Worm (Caenorhabditis elegans): Measurements from ENCODE around the gene Y49A3A.4.

Y49A3A.4 gene

ce11 chrV:14347234-14347826, 11.4 kb downstream of the Y49A3A.4 start, which contains the start of gene cept-2:
Gene cept-2, plus strand, starts transcription at chrV:14347766.
- TF ChIP-seq zip-11 (GFP tag; IDR thresholded peaks at IDR 0.05) (no peak), duxl-1 (tag; optimal IDR thresholded peaks at IDR 0.05; ENCODE audit: poor library complexity) (peak; percentile 92), lin-29 (GFP tag; IDR thresholded peaks at IDR 0.05) (0 out of 2 replicates have a peak, but pooled peaks have one; percentile 18), unc-62 (GFP tag; optimal IDR thresholded peaks at IDR 0.05 in 1 of 2) (no peak), unc-62 (tag; optimal IDR thresholded peaks at IDR 0.05) (no peak), Y48G9A.11 (GFP tag; IDR thresholded peaks at IDR 0.05) (no peak), zfp-3 (GFP tag; conservative IDR thresholded peaks at IDR 0.05) (0 out of 2 replicates have a peak, but pooled peaks have one; percentile 48), lsy-2 (tag; optimal IDR thresholded peaks at IDR 0.05) (peak; percentile 73 to 95), T26A8.4 (GFP tag; IDR thresholded peaks at IDR 0.05) (peak; percentile 82), tag-97 (GFP tag; IDR thresholded peaks at IDR 0.05) (no peak), ceh-20 (GFP tag; IDR thresholded peaks at IDR 0.05) (peak; percentile 88), attf-4 (tag; optimal IDR thresholded peaks at IDR 0.05) (no peak), lin-39 (tag; optimal IDR thresholded peaks at IDR 0.05) (no peak), madf-5 (GFP tag; IDR thresholded peaks at IDR 0.05) (no peak), ceh-28 (tag; optimal IDR thresholded peaks at IDR 0.05) (no peak), snpc-1.2 (GFP tag; IDR thresholded peaks at IDR 0.05) (peak; percentile 58; the same call in 1 of the 2 replicates), php-3 (GFP tag; IDR thresholded peaks at IDR 0.05) (peak; percentile 53; the same call in 1 of the 2 replicates), T20F7.1 (GFP tag; optimal IDR thresholded peaks at IDR 0.05) (peak; percentile 86), nhr-11 (tag; optimal IDR thresholded peaks at IDR 0.05) (peak; percentile 95), ama-1 (optimal IDR thresholded peaks at IDR 0.05) (no peak), spr-3 (GFP tag; optimal IDR thresholded peaks at IDR 0.05) (no peak), jun-1 (tag; optimal IDR thresholded peaks at IDR 0.05) (no peak), F26F4.8 (GFP tag; conservative IDR thresholded peaks at IDR 0.05) (no peak), mxl-3 (GFP tag; optimal IDR thresholded peaks at IDR 0.05) (peak; percentile 50), dmd-8 (GFP tag; IDR thresholded peaks at IDR 0.05) (no peak), egl-43 (GFP tag; IDR thresholded peaks at IDR 0.05) (peak; percentile 62; the same call in 1 of the 2 replicates), ces-1 (GFP tag; optimal IDR thresholded peaks at IDR 0.05) (peak; percentile 38), unc-39 (tag; optimal IDR thresholded peaks at IDR 0.05) (no peak), unc-130 (GFP tag; optimal IDR thresholded peaks at IDR 0.05) (peak; percentile 80), dpl-1 (GFP tag; optimal IDR thresholded peaks at IDR 0.05) (peak; percentile 89), set-16 (GFP tag; IDR thresholded peaks at IDR 0.05) (no peak), nhr-237 (tag; optimal IDR thresholded peaks at IDR 0.05) (no peak), ceh-82 (tag; optimal IDR thresholded peaks at IDR 0.05) (no peak), lin-1 (GFP tag; IDR thresholded peaks at IDR 0.05) (no peak), skn-1 (tag; optimal IDR thresholded peaks at IDR 0.05) (no peak), ztf-7 (tag; optimal IDR thresholded peaks at IDR 0.05) (no peak), hlh-30 (tag; optimal IDR thresholded peaks at IDR 0.05; ENCODE audit: insufficient read depth) (peak; percentile 80), nhr-48 (tag; optimal IDR thresholded peaks at IDR 0.05) (no peak), D1046.2 (GFP tag; IDR thresholded peaks at IDR 0.05) (0 out of 2 replicates have a peak, but pooled peaks have one; percentile 23), fos-1 (tag; optimal IDR thresholded peaks at IDR 0.05) (no peak), mdt-29 (GFP tag; IDR thresholded peaks at IDR 0.05) (no peak), nhr-77 (tag; optimal IDR thresholded peaks at IDR 0.05) (peak; percentile 95), zfp-2 (tag; optimal IDR thresholded peaks at IDR 0.05) (peak; percentile 70), zip-2 (tag; optimal IDR thresholded peaks at IDR 0.05) (peak; percentile 59), mdl-1 (tag; optimal IDR thresholded peaks at IDR 0.05) (peak; percentile 35 to 57), hif-1 (tag; optimal IDR thresholded peaks at IDR 0.05) (peak in 1 of 2 experiments; percentile 85), ceh-62 (tag; optimal IDR thresholded peaks at IDR 0.05) (no peak), dmd-6 (GFP tag; IDR thresholded peaks at IDR 0.05) (peak; percentile 73), nhr-41 (GFP tag; IDR thresholded peaks at IDR 0.05) (no peak), mes-2 (tag; optimal IDR thresholded peaks at IDR 0.05; ENCODE audit: poor library complexity, severe bottlenecking) (peak; percentile 99)
